Fruit fly (Drosophila melanogaster) whole organism, embryonic: ENCODE results near the gene Try29F.

ENCODE experiments used
- CG10274 ChIP-seq: fragments of 200-800 bp; sonication (Bioruptor generic); optimal IDR thresholded peaks from 3 replicates; lab custom pipeline; 2017; ENCODE audit warnings: missing biosample characterization, mild to moderate bottlenecking, missing genetic modification characterization
- CG10979 ChIP-seq: fragments of 200-800 bp; sonication (Bioruptor generic); optimal IDR thresholded peaks from 2 replicates; lab custom pipeline; 2018; ENCODE audit warnings: missing biosample characterization, mild to moderate bottlenecking, missing genetic modification characterization, moderate library complexity
- CG12071 ChIP-seq: fragments of 200-800 bp; sonication (Bioruptor generic); optimal IDR thresholded peaks from 3 replicates; lab custom pipeline; 2018; ENCODE audit warnings: missing biosample characterization, mild to moderate bottlenecking, missing genetic modification characterization
- CG13894 ChIP-seq: fragments of 200-800 bp; sonication (Bioruptor generic); optimal IDR thresholded peaks from 3 replicates; lab custom pipeline; 2018; ENCODE audit warnings: missing biosample characterization, mild to moderate bottlenecking, missing genetic modification characterization, moderate library complexity
- CG14441 ChIP-seq: fragments of 200-800 bp; sonication (Bioruptor generic); IDR thresholded peaks from 2 replicates; pipeline ENCODE4 v1.3.6; 2022; ENCODE audit warnings: missing biosample characterization, missing genetic modification characterization
- CG15479 ChIP-seq: fragments of 200-800 bp; sonication (Bioruptor generic); optimal IDR thresholded peaks from 3 replicates; lab custom pipeline; 2019; ENCODE audit warnings: missing biosample characterization, mild to moderate bottlenecking, missing genetic modification characterization, moderate library complexity
- CG1602 ChIP-seq: fragments of 200-800 bp; sonication (Bioruptor generic); optimal IDR thresholded peaks from 3 replicates; lab custom pipeline; 2016; ENCODE audit warnings: missing biosample characterization, missing genetic modification characterization
- CG1603 ChIP-seq: fragments of 200-800 bp; sonication (Bioruptor generic); optimal IDR thresholded peaks from 2 replicates; lab custom pipeline; 2019; ENCODE audit warnings: missing biosample characterization, mild to moderate bottlenecking, missing genetic modification characterization, moderate library complexity
- CG16813 ChIP-seq: fragments of 200-800 bp; sonication (Bioruptor generic); IDR thresholded peaks from 3 replicates; pipeline ENCODE4 v1.3.6; 2022; ENCODE audit warnings: missing biosample characterization, missing genetic modification characterization; ENCODE audit not compliant: partially characterized antibody
- CG16863 ChIP-seq: fragments of 200-800 bp; sonication (Bioruptor generic); optimal IDR thresholded peaks from 3 replicates; lab custom pipeline; 2016; ENCODE audit warnings: missing biosample characterization, missing genetic modification characterization
- CG18599 ChIP-seq: fragments of 200-800 bp; sonication (Bioruptor generic); optimal IDR thresholded peaks from 3 replicates; lab custom pipeline; 2017; ENCODE audit warnings: missing biosample characterization, missing genetic modification characterization, mild to moderate bottlenecking, moderate library complexity, missing genetic modification reagents
- CG30403 ChIP-seq: fragments of 200-800 bp; sonication (Bioruptor generic); optimal IDR thresholded peaks from 3 replicates; lab custom pipeline; 2016; ENCODE audit warnings: missing biosample characterization, missing genetic modification characterization
- CG3407 ChIP-seq: fragments of 200-800 bp; sonication (Bioruptor generic); optimal IDR thresholded peaks from 2 replicates; lab custom pipeline; 2018; ENCODE audit warnings: missing biosample characterization, mild to moderate bottlenecking, missing genetic modification characterization
- CG42726 ChIP-seq: fragments of 200-800 bp; sonication (Bioruptor generic); IDR thresholded peaks from 2 replicates; pipeline ENCODE4 v1.3.6; 2022; ENCODE audit warnings: missing biosample characterization, missing genetic modification characterization; ENCODE audit not compliant: partially characterized antibody
- CG43689 ChIP-seq: fragments of 200-800 bp; sonication (Bioruptor generic); IDR thresholded peaks from 2 replicates; pipeline ENCODE4 v1.3.6; 2022; ENCODE audit warnings: missing biosample characterization, missing genetic modification characterization
- CG4820 ChIP-seq: fragments of 200-800 bp; sonication (Bioruptor generic); optimal IDR thresholded peaks from 3 replicates; lab custom pipeline; 2016; ENCODE audit warnings: missing biosample characterization, missing genetic modification characterization
- CG7928 ChIP-seq: fragments of 200-800 bp; sonication (Bioruptor generic); optimal IDR thresholded peaks from 2 replicates; lab custom pipeline; 2017; ENCODE audit warnings: missing biosample characterization, mild to moderate bottlenecking, missing genetic modification characterization
- CG8089 ChIP-seq: fragments of 200-800 bp; sonication (Bioruptor generic); optimal IDR thresholded peaks from 3 replicates; lab custom pipeline; 2016; ENCODE audit warnings: missing biosample characterization, missing genetic modification characterization
- Chrac-16 ChIP-seq: fragments of 200-800 bp; sonication (Bioruptor generic); optimal IDR thresholded peaks from 3 replicates; lab custom pipeline; 2016; ENCODE audit warnings: missing biosample characterization, missing genetic modification characterization
- Deaf1 ChIP-seq: fragments of 200-800 bp; optimal IDR thresholded peaks from 3 replicates; lab custom pipeline; 2019; ENCODE audit warnings: missing biosample characterization, mild to moderate bottlenecking, missing genetic modification characterization, moderate library complexity
- Drgx ChIP-seq: fragments of 200-800 bp; sonication (Bioruptor generic); IDR thresholded peaks from 2 replicates; pipeline ENCODE4 v1.3.6; 2022; ENCODE audit warnings: missing biosample characterization, missing genetic modification characterization
- H2.0 ChIP-seq: fragments of 200-800 bp; sonication (Bioruptor generic); IDR thresholded peaks from 2 replicates; pipeline ENCODE4 v1.3.6; 2022; ENCODE audit warnings: missing biosample characterization, missing genetic modification characterization
- HLHmδ ChIP-seq: fragments of 200-800 bp; sonication (Bioruptor generic); optimal IDR thresholded peaks from 2 replicates; lab custom pipeline; 2018; ENCODE audit warnings: missing biosample characterization, mild to moderate bottlenecking, missing genetic modification characterization, moderate library complexity
- NK7.1 ChIP-seq: fragments of 200-800 bp; sonication (Bioruptor generic); optimal IDR thresholded peaks from 3 replicates; lab custom pipeline; 2016; ENCODE audit warnings: missing biosample characterization, missing genetic modification characterization
- Stat92E ChIP-seq, 3 experiments: fragments of >200 bp in 2 of 3; fragments of 200-800 bp in 1 of 3; sonication (Bioruptor generic) in 1 of 3; optimal IDR thresholded peaks; 2 replicates each; lab custom pipeline; 2017 to 2019; ENCODE audit warnings: missing biosample characterization in 3 of 3, missing genetic modification characterization in 3 of 3, mild to moderate bottlenecking in 1 of 3, moderate library complexity in 1 of 3
- Taf1 ChIP-seq: fragments of 200-800 bp; sonication (Bioruptor generic); IDR thresholded peaks from 2 replicates; pipeline ENCODE4 v1.3.6; 2022; ENCODE audit warnings: missing biosample characterization, missing genetic modification characterization
- Usf ChIP-seq: fragments of 200-800 bp; sonication (Bioruptor generic); optimal IDR thresholded peaks from 2 replicates; lab custom pipeline; 2017; ENCODE audit warnings: missing genotype, missing biosample characterization, missing genetic modification characterization
- ab ChIP-seq: fragments of 200-800 bp; sonication (Bioruptor generic); optimal IDR thresholded peaks from 2 replicates; lab custom pipeline; 2016; ENCODE audit warnings: missing biosample characterization, missing genetic modification characterization
- bigmax ChIP-seq: fragments of 200-800 bp; sonication (Bioruptor generic); optimal IDR thresholded peaks from 2 replicates; lab custom pipeline; 2018; ENCODE audit warnings: missing biosample characterization, mild to moderate bottlenecking, missing genetic modification characterization
- dimm ChIP-seq: fragments of 200-800 bp; sonication (Bioruptor generic); IDR thresholded peaks from 2 replicates; pipeline ENCODE4 v1.3.6; 2022; ENCODE audit warnings: missing biosample characterization, missing genetic modification characterization
- dm ChIP-seq: fragments of 200-800 bp; sonication (Bioruptor generic); optimal IDR thresholded peaks from 3 replicates; lab custom pipeline; 2016; ENCODE audit warnings: missing biosample characterization, missing genetic modification characterization
- dysf ChIP-seq: fragments of 200-800 bp; sonication (Bioruptor generic); IDR thresholded peaks from 3 replicates; pipeline ENCODE4 v1.3.6; 2022; ENCODE audit warnings: missing biosample characterization, missing genetic modification characterization
- emc ChIP-seq: fragments of 200-800 bp; sonication (Bioruptor generic); optimal IDR thresholded peaks from 2 replicates; lab custom pipeline; 2016; ENCODE audit warnings: missing biosample characterization, missing genetic modification characterization
- grau ChIP-seq: fragments of 200-800 bp; optimal IDR thresholded peaks from 3 replicates; lab custom pipeline; 2019; ENCODE audit warnings: missing biosample characterization, mild to moderate bottlenecking, missing genetic modification characterization, moderate library complexity
- ham ChIP-seq: fragments of 200-800 bp; sonication (Bioruptor generic); IDR thresholded peaks from 2 replicates; pipeline ENCODE4 v1.3.6; 2022; ENCODE audit warnings: missing biosample characterization, missing genetic modification characterization
- jigr1 ChIP-seq: fragments of 200-800 bp; sonication (Bioruptor generic); IDR thresholded peaks from 3 replicates; pipeline ENCODE4 v1.3.6; 2022; ENCODE audit warnings: missing biosample characterization, missing genetic modification characterization
- kay ChIP-seq: fragments of 200-800 bp; sonication (Bioruptor generic); optimal IDR thresholded peaks from 2 replicates; lab custom pipeline; 2016; ENCODE audit warnings: missing biosample characterization, missing genetic modification characterization
- lilli ChIP-seq: fragments of 200-800 bp; sonication (Bioruptor generic); optimal IDR thresholded peaks from 3 replicates; lab custom pipeline; 2016; ENCODE audit warnings: missing biosample characterization, missing genetic modification characterization
- nerfin-2 ChIP-seq: fragments of 200-800 bp; sonication (Bioruptor generic); IDR thresholded peaks from 2 replicates; pipeline ENCODE4 v1.3.6; 2022; ENCODE audit warnings: missing biosample characterization, missing genetic modification characterization; ENCODE audit not compliant: partially characterized antibody
- nmo ChIP-seq: fragments of 200-800 bp; sonication (Bioruptor generic); optimal IDR thresholded peaks from 2 replicates; lab custom pipeline; 2018; ENCODE audit warnings: missing biosample characterization, mild to moderate bottlenecking, missing genetic modification characterization, moderate library complexity
- odd ChIP-seq: fragments of 200-800 bp; sonication (Bioruptor generic); optimal IDR thresholded peaks from 2 replicates; lab custom pipeline; 2017; ENCODE audit warnings: missing biosample characterization, mild to moderate bottlenecking, missing genetic modification characterization
- pb ChIP-seq: fragments of 200-800 bp; sonication (Bioruptor generic); optimal IDR thresholded peaks from 3 replicates; lab custom pipeline; 2016; ENCODE audit warnings: missing biosample characterization, missing genetic modification characterization
- pho ChIP-seq: fragments of 200-800 bp; sonication (Bioruptor generic); optimal IDR thresholded peaks from 2 replicates; lab custom pipeline; 2016; ENCODE audit warnings: missing biosample characterization, missing genetic modification characterization
- pum ChIP-seq: fragments of 200-800 bp; sonication (Bioruptor generic); optimal IDR thresholded peaks from 2 replicates; lab custom pipeline; 2016; ENCODE audit warnings: missing biosample characterization, missing genetic modification characterization
- pzg ChIP-seq: fragments of 200-800 bp; sonication (Bioruptor generic); optimal IDR thresholded peaks from 3 replicates; lab custom pipeline; 2018; ENCODE audit warnings: missing biosample characterization, mild to moderate bottlenecking, missing genetic modification characterization, moderate library complexity
- sens-2 ChIP-seq: fragments of 200-800 bp; sonication (Bioruptor generic); IDR thresholded peaks from 2 replicates; pipeline ENCODE4 v1.3.6; 2022; ENCODE audit warnings: missing biosample characterization, missing genetic modification characterization
- tll ChIP-seq, 2 experiments: fragments of 200-800 bp in 1 of 2; fragments of >200 bp in 1 of 2; sonication (Bioruptor generic) in 1 of 2; optimal IDR thresholded peaks; 2 replicates each; lab custom pipeline; 2017 to 2019; ENCODE audit warnings: missing biosample characterization in 2 of 2, missing genetic modification characterization in 2 of 2, mild to moderate bottlenecking in 1 of 2, moderate library complexity in 1 of 2
- vnd ChIP-seq: fragments of 200-800 bp; sonication (Bioruptor generic); IDR thresholded peaks from 3 replicates; pipeline ENCODE4 v1.3.6; 2022; ENCODE audit warnings: missing biosample characterization, missing genetic modification characterization; ENCODE audit not compliant: partially characterized antibody
- yki ChIP-seq: fragments of >200 bp; optimal IDR thresholded peaks from 3 replicates; lab custom pipeline; 2018

Try29F gene

dm6 chr2L:8952194-8953037 is 45.9 kb upstream of the Try29F start (continued):
- TF ChIP-seq ham (GFP tag; lab: Robert Waterston, UW) (no peak), Chrac-16 (GFP tag; lab: Kevin White, UChicago) (peak; percentile 55), pzg (GFP tag; lab: Kevin White, UChicago) (peak; percentile 9), vnd (peak; percentile 59; the same call in 1 of the 3 replicates), Drgx (GFP tag; lab: Robert Waterston, UW) (peak; percentile 77), nmo (GFP tag; lab: Kevin White, UChicago) (peak; percentile 14), ab (GFP tag; lab: Kevin White, UChicago) (no peak), jigr1 (GFP tag; lab: Robert Waterston, UW) (no peak), kay (peak; percentile 30), CG13894 (tag; lab: Kevin White, UChicago) (peak; percentile 17), CG1603 (tag; lab: Kevin White, UChicago) (peak; percentile 64), dysf (no peak), Deaf1 (tag; lab: Kevin White, UChicago) (no peak), CG30403 (GFP tag; lab: Kevin White, UChicago) (peak; percentile 34), H2.0 (GFP tag; lab: Robert Waterston, UW) (peak; percentile 57), CG18599 (GFP tag; lab: Kevin White, UChicago) (peak; percentile 79), bigmax (GFP tag; lab: Kevin White, UChicago) (no peak), pum (GFP tag; lab: Kevin White, UChicago) (peak; percentile 36), pho (no peak), CG1602 (peak; percentile 4), CG10979 (tag; lab: Kevin White, UChicago) (peak; percentile 27), tll (GFP tag; optimal IDR thresholded peaks at IDR 0.05; lab: Kevin White, UChicago) (peak in 1 of 2 experiments; percentile 26), CG42726 (no peak; the same call in 1 of the 2 replicates), CG7928 (GFP tag; lab: Kevin White, UChicago) (no peak), pb (no peak), dm (peak; percentile 24), Usf (no peak), lilli (GFP tag; lab: Kevin White, UChicago) (peak; percentile 68), CG10274 (GFP tag; lab: Kevin White, UChicago) (no peak), CG15479 (GFP tag; lab: Kevin White, UChicago) (no peak), CG3407 (GFP tag; lab: Kevin White, UChicago) (no peak), CG16813 (peak; percentile 74), NK7.1 (GFP tag; lab: Kevin White, UChicago) (no peak), CG14441 (GFP tag; lab: Robert Waterston, UW) (peak; percentile 56), Stat92E (GFP tag; optimal IDR thresholded peaks at IDR 0.05; lab: Kevin White, UChicago) (no peak), emc (GFP tag; lab: Kevin White, UChicago) (no peak), nerfin-2 (GFP tag; lab: Robert Waterston, UW) (peak; percentile 57), yki (lab: Kevin White, UChicago) (no peak), CG16863 (GFP tag; lab: Kevin White, UChicago) (peak; percentile 6), Taf1 (no peak), sens-2 (GFP tag; lab: Robert Waterston, UW) (no peak), CG4820 (peak; percentile 14), HLHmδ (GFP tag; lab: Kevin White, UChicago) (no peak), grau (tag; lab: Kevin White, UChicago) (peak; percentile 47), dimm (GFP tag; lab: Robert Waterston, UW) (no peak), odd (GFP tag; lab: Kevin White, UChicago) (no peak), CG43689 (GFP tag; lab: Robert Waterston, UW) (no peak), CG12071 (peak; percentile 30), CG8089 (GFP tag; lab: Kevin White, UChicago) (no peak)
